Worm (Caenorhabditis elegans) whole organism, L1 larva: ENCODE measurements around the gene asna-1.

Experiments used
- C16A3.4 ChIP-seq: fragments of 150-350 bp; optimal IDR thresholded peaks from 2 replicates; lab custom pipeline; 2014; ENCODE audit warnings: missing biosample characterization, missing genetic modification characterization
- C34B4.2 ChIP-seq: sonication (generic microtip); optimal IDR thresholded peaks from 2 replicates; lab custom pipeline; 2017; ENCODE audit warnings: mild to moderate bottlenecking, missing genetic modification characterization, missing compliant biosample characterization
- ama-1 ChIP-seq: fragments of 150-350 bp; optimal IDR thresholded peaks from 2 replicates; lab custom pipeline; 2014
- blmp-1 ChIP-seq: fragments of 150-350 bp; optimal IDR thresholded peaks from 2 replicates; lab custom pipeline; 2014; ENCODE audit warnings: missing biosample characterization, missing genetic modification characterization
- ceh-63 ChIP-seq: fragments of 200-800 bp; sonication (Bioruptor generic); optimal IDR thresholded peaks from 2 replicates; lab custom pipeline; 2018; ENCODE audit warnings: mild to moderate bottlenecking, missing genetic modification characterization, missing compliant biosample characterization
- ceh-90 ChIP-seq: sonication (generic microtip); optimal IDR thresholded peaks from 2 replicates; lab custom pipeline; 2016; ENCODE audit warnings: missing genetic modification characterization, missing compliant biosample characterization
- ces-1 ChIP-seq: fragments of 150-350 bp; optimal IDR thresholded peaks from 2 replicates; lab custom pipeline; 2014; ENCODE audit warnings: missing biosample characterization, missing genetic modification reagents, missing genetic modification characterization
- dpl-1 ChIP-seq, 3 experiments: fragments of 150-350 bp in 2 of 3; sonication (generic microtip) in 1 of 3; optimal IDR thresholded peaks; 2 replicates each; lab custom pipeline; 2014 to 2017; ENCODE audit warnings: missing biosample characterization in 3 of 3, missing genetic modification characterization in 3 of 3, missing genetic modification reagents in 3 of 3
- efl-1 ChIP-seq, 4 experiments: fragments of 150-350 bp; optimal IDR thresholded peaks in 3 of 4; peaks in 1 of 4; 1 replicate in 1 of 4; 2 replicates in 3 of 4; lab custom pipeline; 2014; ENCODE audit warnings: missing biosample characterization in 2 of 4, missing genetic modification characterization in 2 of 4, missing genetic modification reagents in 2 of 4
- elt-2 ChIP-seq: sonication (generic microtip); optimal IDR thresholded peaks from 2 replicates; lab custom pipeline; 2016; ENCODE audit warnings: missing genetic modification characterization, mild to moderate bottlenecking, inconsistent platforms, missing compliant biosample characterization, missing genetic modification reagents
- elt-3 ChIP-seq, 6 experiments: fragments of 150-350 bp in 1 of 6; sonication (generic microtip); optimal IDR thresholded peaks; 2 replicates each; lab custom pipeline; 2017 to 2018; ENCODE audit warnings: missing biosample characterization in 6 of 6, missing genetic modification characterization in 6 of 6, inconsistent platforms in 1 of 6
- fos-1 ChIP-seq: fragments of 150-350 bp; optimal IDR thresholded peaks from 2 replicates; lab custom pipeline; 2014; ENCODE audit warnings: missing biosample characterization, missing genetic modification characterization
- hlh-4 ChIP-seq: sonication (generic microtip); optimal IDR thresholded peaks from 2 replicates; lab custom pipeline; 2016; ENCODE audit warnings: mild to moderate bottlenecking, missing genetic modification characterization, missing compliant biosample characterization
- irx-1 ChIP-seq: sonication (generic microtip); optimal IDR thresholded peaks from 2 replicates; lab custom pipeline; 2016; ENCODE audit warnings: missing genetic modification characterization, missing compliant biosample characterization
- isw-1 ChIP-seq: fragments of 200-800 bp; sonication (Bioruptor generic); IDR thresholded peaks from 2 replicates; pipeline ENCODE4 v1.3.6; 2022; ENCODE audit warnings: missing genetic modification characterization, missing compliant biosample characterization
- jun-1 ChIP-seq: fragments of 150-350 bp; optimal IDR thresholded peaks from 2 replicates; lab custom pipeline; 2014; ENCODE audit warnings: missing biosample characterization, missing genetic modification reagents, missing genetic modification characterization
- lin-13 ChIP-seq: fragments of 150-350 bp; optimal IDR thresholded peaks from 2 replicates; lab custom pipeline; 2014; ENCODE audit warnings: missing biosample characterization, missing genetic modification reagents, missing genetic modification characterization
- lin-14 ChIP-seq: fragments of 200-800 bp; sonication (Bioruptor generic); optimal IDR thresholded peaks from 2 replicates; lab custom pipeline; 2018; ENCODE audit warnings: mild to moderate bottlenecking, missing genetic modification characterization, moderate library complexity, missing compliant biosample characterization
- lin-35 ChIP-seq, 2 experiments: fragments of 150-350 bp; optimal IDR thresholded peaks; 2 replicates each; lab custom pipeline; 2014; ENCODE audit warnings: missing biosample characterization in 2 of 2, missing genetic modification characterization in 2 of 2, missing genetic modification reagents in 2 of 2
- lsy-2 ChIP-seq, 2 experiments: fragments of 150-350 bp; optimal IDR thresholded peaks; 2 replicates each; lab custom pipeline; 2014; ENCODE audit warnings: missing biosample characterization in 2 of 2, missing genetic modification characterization in 2 of 2
- mdl-1 ChIP-seq, 2 experiments: fragments of 150-350 bp; optimal IDR thresholded peaks; 2 replicates each; lab custom pipeline; 2014 to 2017; ENCODE audit warnings: missing biosample characterization in 2 of 2, missing genetic modification characterization in 2 of 2, inconsistent platforms in 1 of 2
- mep-1 ChIP-seq: fragments of 150-350 bp; optimal IDR thresholded peaks from 2 replicates; lab custom pipeline; 2014; ENCODE audit warnings: missing biosample characterization, missing genetic modification characterization
- nhr-19 ChIP-seq: fragments of 200-800 bp; sonication (Bioruptor generic); conservative IDR thresholded peaks from 2 replicates; pipeline ENCODE4 v1.3.6; 2022; ENCODE audit warnings: missing genetic modification characterization, missing compliant biosample characterization
- nhr-20 ChIP-seq: sonication (generic microtip); optimal IDR thresholded peaks from 2 replicates; lab custom pipeline; 2016; ENCODE audit warnings: mild to moderate bottlenecking, missing genetic modification characterization, missing compliant biosample characterization
- nhr-71 ChIP-seq: sonication (generic microtip); optimal IDR thresholded peaks from 2 replicates; lab custom pipeline; 2016; ENCODE audit warnings: mild to moderate bottlenecking, missing genetic modification characterization, moderate library complexity, missing compliant biosample characterization
- nhr-76 ChIP-seq: sonication (generic microtip); optimal IDR thresholded peaks from 2 replicates; lab custom pipeline; 2017; ENCODE audit warnings: missing biosample characterization, missing genetic modification characterization
- nhr-77 ChIP-seq: fragments of 150-350 bp; optimal IDR thresholded peaks from 2 replicates; lab custom pipeline; 2014; ENCODE audit warnings: missing biosample characterization, missing genetic modification characterization
- nhr-85 ChIP-seq: sonication (generic microtip); peaks from one replicate; lab custom pipeline; 2016; ENCODE audit warnings: missing genetic modification characterization, inconsistent platforms, missing compliant biosample characterization
- nhr-90 ChIP-seq: sonication (generic microtip); optimal IDR thresholded peaks from 2 replicates; lab custom pipeline; 2016; ENCODE audit warnings: mild to moderate bottlenecking, missing genetic modification characterization, missing compliant biosample characterization; ENCODE audit not compliant: poor library complexity
- pag-3 ChIP-seq: sonication (generic microtip); optimal IDR thresholded peaks from 2 replicates; lab custom pipeline; 2017; ENCODE audit warnings: missing genetic modification characterization, mild to moderate bottlenecking, missing compliant biosample characterization, antibody characterized with exemption, borderline replicate concordance; ENCODE audit not compliant: insufficient read depth
- pqm-1 ChIP-seq: sonication (generic microtip); optimal IDR thresholded peaks from 3 replicates; lab custom pipeline; 2017; ENCODE audit warnings: missing biosample characterization, missing genetic modification characterization
- rnt-1 ChIP-seq: sonication (generic microtip); optimal IDR thresholded peaks from 2 replicates; lab custom pipeline; 2016; ENCODE audit warnings: mild to moderate bottlenecking, missing genetic modification characterization, moderate library complexity, missing compliant biosample characterization
- skn-1 ChIP-seq: fragments of 150-350 bp; optimal IDR thresholded peaks from 2 replicates; lab custom pipeline; 2014; ENCODE audit warnings: missing biosample characterization, missing genetic modification characterization
- snu-23 ChIP-seq: sonication (generic microtip); optimal IDR thresholded peaks from 2 replicates; lab custom pipeline; 2016; ENCODE audit warnings: missing genetic modification characterization, missing compliant biosample characterization
- sptf-1 ChIP-seq: fragments of 150-350 bp; optimal IDR thresholded peaks from 2 replicates; lab custom pipeline; 2014; ENCODE audit warnings: missing biosample characterization, missing genetic modification characterization
- tlp-1 ChIP-seq: fragments of 150-350 bp; optimal IDR thresholded peaks from 2 replicates; lab custom pipeline; 2014; ENCODE audit warnings: missing biosample characterization, missing genetic modification characterization
- unc-130 ChIP-seq: fragments of 150-350 bp; optimal IDR thresholded peaks from 2 replicates; lab custom pipeline; 2017; ENCODE audit warnings: missing biosample characterization, missing genetic modification characterization, inconsistent platforms
- unc-30 ChIP-seq: sonication (generic microtip); optimal IDR thresholded peaks from 2 replicates; lab custom pipeline; 2017; ENCODE audit warnings: missing biosample characterization, missing genetic modification characterization
- vab-15 ChIP-seq: sonication (generic microtip); optimal IDR thresholded peaks from 2 replicates; lab custom pipeline; 2017; ENCODE audit warnings: missing genotype, mild to moderate bottlenecking, missing genetic modification characterization, missing compliant biosample characterization
- xbp-1 ChIP-seq: sonication (generic microtip); optimal IDR thresholded peaks from 2 replicates; lab custom pipeline; 2016; ENCODE audit warnings: missing genetic modification characterization, missing compliant biosample characterization
- zip-4 ChIP-seq: fragments of 200-800 bp; sonication (Bioruptor generic); optimal IDR thresholded peaks from 2 replicates; lab custom pipeline; 2018; ENCODE audit warnings: mild to moderate bottlenecking, missing genetic modification characterization, moderate library complexity, missing compliant biosample characterization
- ztf-11 ChIP-seq, 2 experiments: sonication (generic microtip); optimal IDR thresholded peaks; 2 replicates each; lab custom pipeline; 2016 to 2017; ENCODE audit warnings: missing genetic modification characterization in 2 of 2, missing biosample characterization in 1 of 2, missing compliant biosample characterization in 1 of 2
- ztf-4 ChIP-seq: fragments of 150-350 bp; optimal IDR thresholded peaks from 2 replicates; lab custom pipeline; 2014; ENCODE audit warnings: missing biosample characterization, missing genetic modification characterization

The asna-1 gene

DNA sequence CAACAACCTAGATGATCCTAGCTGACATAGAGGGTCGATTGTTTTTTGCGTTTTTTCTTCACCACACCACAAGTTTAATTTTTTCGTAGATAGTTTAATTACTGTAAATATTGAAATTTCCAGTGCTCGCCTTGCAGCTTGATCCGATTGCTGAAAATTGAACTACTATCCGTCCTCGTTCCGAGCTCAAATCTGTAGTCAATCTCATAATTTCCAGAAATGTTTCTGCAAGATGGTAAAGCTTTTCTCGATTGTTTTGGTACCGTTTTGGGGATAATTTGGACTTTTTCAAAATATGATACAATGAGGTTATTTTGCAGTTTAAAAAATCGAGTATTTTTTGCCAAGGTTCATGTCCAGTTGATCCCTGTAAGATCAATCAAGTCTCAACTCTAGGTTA is 28.8 kb upstream of the asna-1 start:
- TF ChIP-seq lin-13 (no peak), nhr-76 (tag; lab: Kevin White, UChicago) (no peak), efl-1 (optimal IDR thresholded peaks at IDR 0.05; lab: Kevin White, UChicago) (no peak), efl-1 (GFP tag; optimal IDR thresholded peaks at IDR 0.05 in 1 of 2; lab: Kevin White, UChicago) (peak in 1 of 2 experiments; percentile 63), C34B4.2 (no peak), elt-2 (tag; lab: Kevin White, UChicago) (no peak), unc-30 (no peak), lin-35 (GFP tag; optimal IDR thresholded peaks at IDR 0.05; lab: Kevin White, UChicago) (no peak), isw-1 (GFP tag; lab: Robert Waterston, UW) (no peak)

DNA sequence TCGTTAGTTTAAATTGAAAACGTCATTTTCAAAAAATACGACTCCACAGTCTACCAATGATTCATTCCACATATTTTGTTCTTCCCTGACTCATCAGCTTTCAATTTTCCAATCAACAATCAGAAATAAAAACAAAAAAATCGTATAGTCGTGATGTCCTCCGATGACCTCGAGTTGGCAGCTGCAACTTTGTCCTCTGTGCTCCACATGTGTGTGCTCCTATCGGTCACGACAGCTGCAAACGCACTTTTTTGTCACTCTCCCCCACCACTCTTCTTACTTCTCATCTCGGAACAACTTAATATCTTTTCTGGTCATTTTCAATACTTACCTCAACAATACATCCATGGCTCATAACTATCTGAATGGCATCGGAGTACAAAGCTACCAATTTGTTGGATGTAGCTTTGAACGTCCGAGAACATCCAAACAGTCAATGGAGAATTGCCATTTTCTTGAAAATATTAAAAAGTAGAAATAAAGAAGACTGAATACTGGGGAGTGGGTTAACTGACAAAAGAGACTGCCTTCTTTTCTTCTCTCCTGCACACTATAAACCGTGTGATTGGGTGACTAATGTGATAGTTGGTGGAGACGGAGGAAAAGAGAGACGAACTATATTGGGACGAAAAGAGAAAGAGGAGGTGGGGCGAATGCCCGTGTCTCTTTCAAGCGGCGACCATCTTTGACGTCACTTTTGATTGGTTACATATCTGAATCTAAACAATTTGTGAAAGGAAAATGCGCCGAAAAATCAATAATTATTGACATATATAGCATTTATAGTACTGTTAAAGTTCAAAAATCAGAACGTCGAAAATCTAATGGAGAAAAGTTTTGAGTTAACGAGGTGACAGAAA is 27.7 kb upstream of the asna-1 start:
- TF ChIP-seq blmp-1 (tag; lab: Kevin White, UChicago) (peak; percentile 91), elt-3 (tag; optimal IDR thresholded peaks at IDR 0.05; lab: Kevin White, UChicago) (peak in 1 of 6 experiments; percentile 75), nhr-77 (tag; lab: Kevin White, UChicago) (no peak), mep-1 (peak; percentile 33), ceh-90 (tag; lab: Kevin White, UChicago) (no peak), skn-1 (tag; lab: Kevin White, UChicago) (peak; percentile 8), nhr-85 (tag; lab: Kevin White, UChicago) (peak; percentile 81), lin-35 (GFP tag; optimal IDR thresholded peaks at IDR 0.05; lab: Kevin White, UChicago) (peak in 1 of 2 experiments; percentile 61), xbp-1 (tag; lab: Kevin White, UChicago) (peak; percentile 10), mdl-1 (tag; optimal IDR thresholded peaks at IDR 0.05; lab: Kevin White, UChicago) (peak in 1 of 2 experiments; percentile 45), ztf-4 (tag; lab: Kevin White, UChicago) (no peak), efl-1 (optimal IDR thresholded peaks at IDR 0.05; lab: Kevin White, UChicago) (no peak), efl-1 (GFP tag; optimal IDR thresholded peaks at IDR 0.05 in 1 of 2; lab: Kevin White, UChicago) (peak in 1 of 2 experiments; percentile 73), C34B4.2 (no peak), jun-1 (peak; percentile 10), nhr-20 (peak; percentile 62), vab-15 (tag; lab: Kevin White, UChicago) (peak; percentile 5), ceh-63 (GFP tag; lab: Kevin White, UChicago) (no peak), rnt-1 (tag; lab: Kevin White, UChicago) (peak; percentile 44), C16A3.4 (tag; lab: Kevin White, UChicago) (peak; percentile 4), ama-1 (lab: Kevin White, UChicago) (peak; percentile 80), nhr-71 (tag; lab: Kevin White, UChicago) (peak; percentile 16), tlp-1 (tag; lab: Kevin White, UChicago) (no peak), unc-130 (tag; lab: Kevin White, UChicago) (peak; percentile 2), ces-1 (GFP tag; lab: Kevin White, UChicago) (no peak), lsy-2 (tag; optimal IDR thresholded peaks at IDR 0.05; lab: Kevin White, UChicago) (peak; percentile 6 to 13), hlh-4 (tag; lab: Kevin White, UChicago) (no peak), lin-14 (GFP tag; lab: Kevin White, UChicago) (peak; percentile 49)

DNA sequence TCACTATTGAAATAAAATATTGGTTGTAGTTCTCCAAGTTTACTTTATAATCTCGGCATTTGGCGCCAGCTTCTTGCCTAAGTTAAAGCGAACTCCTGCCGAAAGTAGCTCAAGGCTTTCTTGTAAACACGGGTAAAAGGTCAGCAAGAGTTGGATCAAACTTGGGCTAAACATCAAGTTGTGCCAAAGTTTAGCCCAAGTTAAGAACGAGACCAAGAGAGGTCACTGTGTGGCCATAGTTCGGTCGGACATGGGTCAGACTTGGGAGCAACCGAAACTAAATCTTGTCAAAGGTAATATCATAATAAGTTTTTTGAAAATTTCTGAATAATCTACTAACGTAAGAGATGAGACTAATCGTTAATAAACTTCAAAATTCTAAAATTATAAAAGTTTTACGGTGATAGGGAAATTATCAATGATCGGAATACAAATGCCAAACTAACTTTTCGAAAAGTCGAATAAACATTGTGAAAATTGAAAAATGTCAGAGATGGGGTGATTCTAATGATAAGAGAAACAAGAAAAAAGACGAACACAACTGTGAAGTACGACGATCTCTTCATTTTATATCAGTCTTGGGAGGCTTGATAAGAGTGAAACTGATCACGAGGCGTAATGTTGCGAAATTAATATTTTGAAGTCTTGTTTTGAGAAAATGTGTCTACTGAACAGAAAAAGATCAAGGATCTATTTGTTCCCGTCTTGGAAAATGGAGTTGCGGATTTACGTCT is 26.8 kb upstream of the asna-1 start:
- peak; percentile 88 for TF ChIP-seq elt-2 (tag; lab: Kevin White, UChicago)
- peak; percentile 74 for TF ChIP-seq nhr-20
- TF ChIP-seq nhr-85 (tag; lab: Kevin White, UChicago), result peak; percentile 82
- TF ChIP-seq nhr-71 (tag; lab: Kevin White, UChicago), result peak; percentile 69
- TF ChIP-seq tlp-1 (tag; lab: Kevin White, UChicago), result no peak
- TF ChIP-seq ceh-90 (tag; lab: Kevin White, UChicago), result no peak
- peak in 2 of 3 experiments; percentile 2 to 18 for TF ChIP-seq dpl-1 (GFP tag; optimal IDR thresholded peaks at IDR 0.05; lab: Kevin White, UChicago)
- TF ChIP-seq mep-1, result peak; percentile 6
- peak; percentile 44 for TF ChIP-seq zip-4 (GFP tag; lab: Kevin White, UChicago)
- peak; percentile 87 for TF ChIP-seq blmp-1 (tag; lab: Kevin White, UChicago)
- peak in 1 of 2 experiments; percentile 6 for TF ChIP-seq mdl-1 (tag; optimal IDR thresholded peaks at IDR 0.05; lab: Kevin White, UChicago)
- TF ChIP-seq nhr-19, result peak; percentile 24; the same call in 1 of the 2 replicates
- TF ChIP-seq snu-23 (GFP tag; lab: Kevin White, UChicago), result peak; percentile 42
- TF ChIP-seq efl-1 (optimal IDR thresholded peaks at IDR 0.05; lab: Kevin White, UChicago), result no peak
- TF ChIP-seq efl-1 (GFP tag; optimal IDR thresholded peaks at IDR 0.05 in 1 of 2; lab: Kevin White, UChicago), result peak; percentile 5 to 86
- no peak for TF ChIP-seq irx-1 (tag; lab: Kevin White, UChicago)
- peak; percentile 40 for TF ChIP-seq nhr-90 (tag; lab: Kevin White, UChicago)
- no peak for TF ChIP-seq sptf-1 (tag; lab: Kevin White, UChicago)
- peak; percentile 77 for TF ChIP-seq pqm-1 (tag; lab: Kevin White, UChicago)
- no peak for TF ChIP-seq fos-1 (tag; lab: Kevin White, UChicago)
- TF ChIP-seq ztf-11 (tag; optimal IDR thresholded peaks at IDR 0.05; lab: Kevin White, UChicago), result no peak
- TF ChIP-seq lsy-2 (tag; optimal IDR thresholded peaks at IDR 0.05; lab: Kevin White, UChicago), result peak; percentile 8 to 49
- no peak for TF ChIP-seq pag-3 (tag; lab: Kevin White, UChicago)
